Worm (Caenorhabditis elegans) whole organism, mixed stage, embryonic: Measurements from ENCODE around the gene T02G5.15.

Experiments used
- M03D4.4 ChIP-seq: sonication (generic microtip); optimal IDR thresholded peaks from 2 replicates; lab custom pipeline; 2017; ENCODE audit warnings: mild to moderate bottlenecking, missing genetic modification characterization, missing compliant biosample characterization
- bed-3 ChIP-seq: fragments of 200-800 bp; sonication (Bioruptor generic); optimal IDR thresholded peaks from 3 replicates; lab custom pipeline; 2018; ENCODE audit warnings: mild to moderate bottlenecking, missing genetic modification characterization, moderate library complexity, missing compliant biosample characterization
- blmp-1 ChIP-seq: fragments of 150-350 bp; optimal IDR thresholded peaks from 2 replicates; lab custom pipeline; 2014; ENCODE audit warnings: missing biosample characterization, missing genetic modification characterization
- ceh-39 ChIP-seq: fragments of 150-350 bp; optimal IDR thresholded peaks from 2 replicates; lab custom pipeline; 2014; ENCODE audit warnings: missing biosample characterization, missing genetic modification characterization
- ceh-83 ChIP-seq: fragments of 200-800 bp; sonication (Bioruptor generic); optimal IDR thresholded peaks from 2 replicates; lab custom pipeline; 2018; ENCODE audit warnings: mild to moderate bottlenecking, missing genetic modification characterization, missing compliant biosample characterization
- ces-1 ChIP-seq: fragments of 150-350 bp; optimal IDR thresholded peaks from 2 replicates; lab custom pipeline; 2014; ENCODE audit warnings: missing biosample characterization, missing genetic modification reagents, missing genetic modification characterization
- cnd-1 ChIP-seq: fragments of 200-800 bp; sonication (Bioruptor generic); optimal IDR thresholded peaks from 2 replicates; lab custom pipeline; 2018; ENCODE audit warnings: mild to moderate bottlenecking, missing genetic modification characterization, missing compliant biosample characterization
- elt-3 ChIP-seq: fragments of 150-350 bp; optimal IDR thresholded peaks from 2 replicates; lab custom pipeline; 2014; ENCODE audit warnings: missing biosample characterization, missing genetic modification characterization
- flh-1 ChIP-seq: fragments of 200-800 bp; sonication (Bioruptor generic); optimal IDR thresholded peaks from 2 replicates; lab custom pipeline; 2018; ENCODE audit warnings: mild to moderate bottlenecking, missing genetic modification characterization, moderate library complexity, missing compliant biosample characterization
- hlh-1 ChIP-seq: fragments of 150-350 bp; optimal IDR thresholded peaks from 2 replicates; lab custom pipeline; 2014; ENCODE audit warnings: missing biosample characterization, missing genetic modification reagents, missing genetic modification characterization
- lin-13 ChIP-seq: fragments of 150-350 bp; optimal IDR thresholded peaks from 2 replicates; lab custom pipeline; 2014; ENCODE audit warnings: missing biosample characterization, missing genetic modification characterization
- lin-32 ChIP-seq: fragments of 200-800 bp; sonication (Bioruptor generic); optimal IDR thresholded peaks from 2 replicates; lab custom pipeline; 2018; ENCODE audit warnings: mild to moderate bottlenecking, missing genetic modification characterization, missing compliant biosample characterization
- mab-5 ChIP-seq: fragments of 150-350 bp; optimal IDR thresholded peaks from 2 replicates; lab custom pipeline; 2014; ENCODE audit warnings: missing biosample characterization, missing genetic modification characterization
- mep-1 ChIP-seq: fragments of 150-350 bp; optimal IDR thresholded peaks from 2 replicates; lab custom pipeline; 2017; ENCODE audit warnings: missing biosample characterization, missing genetic modification reagents, missing genetic modification characterization, inconsistent platforms
- nhr-12 ChIP-seq: fragments of 150-350 bp; optimal IDR thresholded peaks from 2 replicates; lab custom pipeline; 2014; ENCODE audit warnings: missing biosample characterization, missing genetic modification characterization
- nhr-2 ChIP-seq: fragments of 150-350 bp; optimal IDR thresholded peaks from 2 replicates; lab custom pipeline; 2014; ENCODE audit warnings: missing biosample characterization, missing genetic modification characterization
- nhr-76 ChIP-seq: sonication (generic microtip); optimal IDR thresholded peaks from 2 replicates; lab custom pipeline; 2017; ENCODE audit warnings: missing biosample characterization, missing genetic modification characterization
- pha-4 ChIP-seq: fragments of 150-350 bp; optimal IDR thresholded peaks from 2 replicates; lab custom pipeline; 2018; ENCODE audit warnings: missing biosample characterization, missing genetic modification reagents, missing genetic modification characterization
- sem-2 ChIP-seq: fragments of 200-800 bp; sonication (Bioruptor generic); optimal IDR thresholded peaks from 2 replicates; lab custom pipeline; 2018; ENCODE audit warnings: mild to moderate bottlenecking, missing genetic modification characterization, missing compliant biosample characterization
- snpc-4 ChIP-seq: fragments of 150-350 bp; optimal IDR thresholded peaks from 2 replicates; lab custom pipeline; 2014; ENCODE audit warnings: missing biosample characterization, missing genetic modification characterization
- sptf-1 ChIP-seq: sonication (generic microtip); optimal IDR thresholded peaks from 2 replicates; lab custom pipeline; 2017; ENCODE audit warnings: mild to moderate bottlenecking, missing genetic modification characterization, moderate library complexity, missing compliant biosample characterization
- unc-120 ChIP-seq: sonication (generic microtip); optimal IDR thresholded peaks from 2 replicates; lab custom pipeline; 2017; ENCODE audit warnings: missing genetic modification characterization, missing compliant biosample characterization; ENCODE audit not compliant: poor library complexity, severe bottlenecking
- unc-39 ChIP-seq: fragments of 150-350 bp; optimal IDR thresholded peaks from 2 replicates; lab custom pipeline; 2014; ENCODE audit warnings: missing biosample characterization, missing genetic modification characterization
- unc-62 ChIP-seq: fragments of 150-350 bp; optimal IDR thresholded peaks from 2 replicates; lab custom pipeline; 2014; ENCODE audit warnings: missing biosample characterization, missing genetic modification reagents, missing genetic modification characterization
- zip-8 ChIP-seq: fragments of 150-350 bp; optimal IDR thresholded peaks from 2 replicates; lab custom pipeline; 2014; ENCODE audit warnings: missing biosample characterization, missing genetic modification characterization

The T02G5.15 gene

ce11 chrII:7075564-7076228 lies 8.4 kb upstream of the T02G5.15 start, which contains the start of gene T02G5.7:
Gene T02G5.7 (plus strand): TSS chrII:7075614.
- TF ChIP-seq bed-3 (no peak), unc-120 (tag; lab: Kevin White, UChicago) (no peak), lin-13 (tag; lab: Kevin White, UChicago) (no peak)

ce11 chrII:7090085-7090484 lies 6.0 kb downstream of the T02G5.15 start:
- TF ChIP-seq M03D4.4 (tag; lab: Kevin White, UChicago) (no peak), ces-1 (GFP tag; lab: Kevin White, UChicago) (peak; percentile 9)

ce11 chrII:7090852-7091251 lies 6.7 kb downstream of the T02G5.15 start:
- TF ChIP-seq hlh-1 (no peak), cnd-1 (tag; lab: Kevin White, UChicago) (peak; percentile 21), nhr-76 (tag; lab: Kevin White, UChicago) (no peak), sem-2 (GFP tag; lab: Kevin White, UChicago) (no peak), zip-8 (peak; percentile 93), nhr-2 (peak; percentile 78)

- TF ChIP-seq zip-8 (no peak), lin-32 (GFP tag; lab: Kevin White, UChicago) (no peak), unc-39 (tag; lab: Kevin White, UChicago) (no peak), nhr-12 (tag; lab: Kevin White, UChicago) (no peak), ceh-39 (tag; lab: Kevin White, UChicago) (no peak), hlh-1 (no peak), ceh-83 (GFP tag; lab: Kevin White, UChicago) (no peak), mab-5 (tag; lab: Kevin White, UChicago) (no peak), cnd-1 (tag; lab: Kevin White, UChicago) (no peak), sptf-1 (no peak), ces-1 (GFP tag; lab: Kevin White, UChicago) (no peak), unc-62 (GFP tag; lab: Kevin White, UChicago) (no peak), elt-3 (tag; lab: Kevin White, UChicago) (no peak), flh-1 (GFP tag; lab: Kevin White, UChicago) (no peak)
- TF ChIP-seq, all 35 proteins: peak for 0
These were observed 9.3 kb downstream of the T02G5.15 start, which contains the start of gene T02G5.3 for ce11 chrII:7093339-7093821. Gene T02G5.3 (plus strand): TSS chrII:7093389.

- no peak for TF ChIP-seq sptf-1
- TF ChIP-seq cnd-1 (tag; lab: Kevin White, UChicago) = no peak
- TF ChIP-seq ces-1 (GFP tag; lab: Kevin White, UChicago) = no peak
- no peak for TF ChIP-seq snpc-4
- no peak for TF ChIP-seq mep-1 (tag; lab: Kevin White, UChicago)
- no peak for TF ChIP-seq pha-4
- TF ChIP-seq nhr-76 (tag; lab: Kevin White, UChicago) = no peak
- TF ChIP-seq ceh-83 (GFP tag; lab: Kevin White, UChicago) = no peak
- TF ChIP-seq elt-3 (tag; lab: Kevin White, UChicago) = no peak
- TF ChIP-seq hlh-1 = no peak
These were observed 11.8 kb downstream of the T02G5.15 start for ce11 chrII:7095970-7096369.

- TF ChIP-seq cnd-1 (tag; lab: Kevin White, UChicago) (no peak), lin-32 (GFP tag; lab: Kevin White, UChicago) (no peak)
These were observed 14.5 kb downstream of the T02G5.15 start, which contains the start of gene mct-5 for ce11 chrII:7098578-7098977. Gene mct-5 (minus strand): TSS chrII:7098593.

ce11 chrII:7099231-7099630 lies 15.1 kb downstream of the T02G5.15 start:
- TF ChIP-seq nhr-2 (no peak), blmp-1 (tag; lab: Kevin White, UChicago) (no peak), unc-39 (tag; lab: Kevin White, UChicago) (no peak), bed-3 (no peak), M03D4.4 (tag; lab: Kevin White, UChicago) (no peak)
